Worm (Caenorhabditis elegans) whole organism, midembryonic: ENCODE measurements around the gene let-653.

Experiments used
- T22C8.4 ChIP-seq: fragments of 200-800 bp; sonication (Bioruptor generic); IDR thresholded peaks from 2 replicates; pipeline ENCODE4 v1.3.6; 2022; ENCODE audit warnings: missing genetic modification characterization, missing compliant biosample characterization
- cog-1 ChIP-seq: sonication (generic microtip); optimal IDR thresholded peaks from 2 replicates; lab custom pipeline; 2016; ENCODE audit warnings: missing genetic modification characterization, missing compliant biosample characterization
- flt-1 ChIP-seq: fragments of 200-800 bp; sonication (Bioruptor generic); IDR thresholded peaks from 2 replicates; pipeline ENCODE4 v1.3.6; 2022; ENCODE audit warnings: missing genetic modification characterization, missing compliant biosample characterization
- klf-2 ChIP-seq: fragments of 200-800 bp; sonication (Bioruptor generic); conservative IDR thresholded peaks from 2 replicates; pipeline ENCODE4 v1.3.6; 2022; ENCODE audit warnings: missing genetic modification reagents, missing genetic modification characterization, missing compliant biosample characterization
- med-1 ChIP-seq: sonication (generic microtip); optimal IDR thresholded peaks from 2 replicates; lab custom pipeline; 2017; ENCODE audit warnings: missing genetic modification characterization, mild to moderate bottlenecking, missing compliant biosample characterization, antibody characterized with exemption, missing genetic modification reagents; ENCODE audit not compliant: insufficient read depth
- ref-1 ChIP-seq: fragments of 200-800 bp; sonication (Bioruptor generic); conservative IDR thresholded peaks from 2 replicates; pipeline ENCODE4 v1.3.6; 2022; ENCODE audit warnings: missing genetic modification reagents, missing genetic modification characterization, missing compliant biosample characterization
- tab-1 ChIP-seq: fragments of 200-800 bp; sonication (Bioruptor generic); IDR thresholded peaks from 2 replicates; pipeline ENCODE4 v1.3.6; 2022; ENCODE audit warnings: missing genetic modification characterization, missing compliant biosample characterization
- ztf-23 ChIP-seq: fragments of 200-800 bp; sonication (Bioruptor generic); IDR thresholded peaks from 2 replicates; pipeline ENCODE4 v1.3.6; 2022; ENCODE audit warnings: missing genetic modification reagents, missing genetic modification characterization, missing compliant biosample characterization
- ztf-29 ChIP-seq: fragments of 200-800 bp; sonication (Bioruptor generic); IDR thresholded peaks from 2 replicates; pipeline ENCODE4 v1.3.6; 2022; ENCODE audit warnings: missing genetic modification reagents, missing genetic modification characterization, missing compliant biosample characterization

let-653 gene

DNA sequence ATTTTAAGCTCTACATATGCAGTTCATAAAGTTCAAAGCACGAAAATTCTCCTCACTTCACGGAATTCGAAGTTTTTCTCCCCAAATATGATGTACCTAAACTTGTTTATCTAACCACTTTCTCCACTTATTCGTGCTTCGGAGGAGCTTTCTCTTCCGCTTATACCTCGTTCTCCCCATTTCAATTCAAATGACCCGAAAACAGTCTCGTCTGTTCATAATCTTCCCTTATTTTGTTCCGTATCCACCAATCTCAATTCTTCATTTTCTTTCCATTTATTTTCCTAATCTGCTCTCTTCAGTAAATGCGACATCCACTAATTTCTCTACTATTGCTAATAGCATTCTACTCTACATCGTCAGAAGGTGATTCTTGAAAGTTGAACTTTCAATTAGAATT is at the start of gene let-653:
TSS of gene let-653 (plus strand) at position 301 of the 400 bp plus-strand sequence.
- no peak for TF ChIP-seq ztf-29
- TF ChIP-seq tab-1 (GFP tag; lab: Robert Waterston, UW): no peak
- TF ChIP-seq med-1: no peak

DNA sequence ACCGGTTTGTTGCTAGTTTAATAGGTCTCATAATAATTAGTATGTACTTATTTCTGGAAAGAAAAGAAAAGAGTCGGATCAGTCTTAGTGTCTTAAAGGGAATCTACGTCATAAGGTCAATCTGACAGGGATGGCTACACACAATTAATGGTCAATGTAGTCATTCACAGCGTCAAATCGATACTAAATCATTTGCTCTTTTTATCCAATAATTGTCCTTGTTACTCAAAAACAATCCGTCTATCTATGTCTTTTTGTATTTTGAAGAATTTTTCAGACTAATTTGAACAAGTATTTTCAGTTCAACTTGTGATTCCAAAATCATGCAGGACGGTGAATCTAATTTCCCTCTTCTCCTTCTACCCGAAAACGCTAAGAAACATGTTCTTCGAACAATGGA is 46.8 kb upstream of the let-653 start, which contains the start of gene fbxb-3:
TSS of gene fbxb-3 (plus strand) at position 301 of the 400 bp plus-strand sequence.
- TF ChIP-seq tab-1 (GFP tag; lab: Robert Waterston, UW): no peak
- TF ChIP-seq T22C8.4: no peak

ce11 chrIV:11842121-11842520 is 43.3 kb upstream of the let-653 start, which contains the start of gene F38H4.3:
Gene F38H4.3, plus strand, starts transcription at chrIV:11842421.
- TF ChIP-seq tab-1 (GFP tag; lab: Robert Waterston, UW): no peak
- TF ChIP-seq med-1: no peak
- no peak for TF ChIP-seq ztf-29
- no peak for TF ChIP-seq ztf-23 (GFP tag; lab: Robert Waterston, UW)
- no peak for TF ChIP-seq cog-1 (tag; lab: Kevin White, UChicago)
- TF ChIP-seq T22C8.4: no peak
- TF ChIP-seq klf-2 (GFP tag; lab: Robert Waterston, UW): no peak
- no peak for TF ChIP-seq flt-1 (GFP tag; lab: Robert Waterston, UW)
- no peak for TF ChIP-seq ref-1 (GFP tag; lab: Robert Waterston, UW)

- TF ChIP-seq tab-1 (GFP tag; lab: Robert Waterston, UW): no peak
- no peak for TF ChIP-seq klf-2 (GFP tag; lab: Robert Waterston, UW)
- TF ChIP-seq ztf-29: no peak
- no peak for TF ChIP-seq ref-1 (GFP tag; lab: Robert Waterston, UW)
- TF ChIP-seq ztf-23 (GFP tag; lab: Robert Waterston, UW): no peak
- TF ChIP-seq med-1: no peak
Measured at ce11 chrIV:11847771-11848312, 37.6 kb upstream of the let-653 start, which contains the start of the genes F38H4.6 and F38H4.4. Gene F38H4.6, minus strand, starts transcription at chrIV:11847871. Gene F38H4.4, plus strand, starts transcription at chrIV:11848262.

DNA sequence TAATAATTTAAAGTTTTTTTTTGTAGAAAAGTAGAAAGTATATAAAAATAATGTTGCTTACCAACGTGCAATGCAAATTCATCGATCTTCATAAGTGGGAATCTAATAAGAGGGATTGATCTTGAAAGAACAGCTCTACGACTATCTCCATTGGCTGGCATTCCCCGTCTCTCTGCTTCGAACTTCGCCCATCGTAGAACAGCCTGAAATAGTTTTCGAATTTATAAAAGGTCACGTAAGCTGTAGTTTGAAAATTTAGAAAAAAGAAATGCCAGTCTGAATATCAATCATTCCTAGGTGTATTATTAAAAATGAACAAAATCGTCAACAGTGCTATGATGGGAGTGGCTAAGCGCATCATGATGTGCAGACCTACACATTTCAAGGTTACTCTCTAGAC is 33.5 kb upstream of the let-653 start, which contains the start of gene F38H4.5:
TSS of gene F38H4.5 (plus strand) at position 301 of the 400 bp plus-strand sequence.
- TF ChIP-seq med-1 (no peak), ztf-29 (no peak), tab-1 (GFP tag; lab: Robert Waterston, UW) (no peak), flt-1 (GFP tag; lab: Robert Waterston, UW) (no peak)

- TF ChIP-seq klf-2 (GFP tag; lab: Robert Waterston, UW) (no peak), T22C8.4 (no peak), ztf-23 (GFP tag; lab: Robert Waterston, UW) (no peak), ztf-29 (no peak)
Measured at ce11 chrIV:11854777-11855176, 30.6 kb upstream of the let-653 start, which contains the start of gene tag-30. Gene tag-30, minus strand, starts transcription at chrIV:11855159.

ce11 chrIV:11855424-11855823 is 30.0 kb upstream of the let-653 start:
- TF ChIP-seq klf-2 (GFP tag; lab: Robert Waterston, UW) (no peak), cog-1 (tag; lab: Kevin White, UChicago) (no peak), flt-1 (GFP tag; lab: Robert Waterston, UW) (no peak), ztf-29 (no peak), ref-1 (GFP tag; lab: Robert Waterston, UW) (no peak), ztf-23 (GFP tag; lab: Robert Waterston, UW) (no peak), med-1 (no peak), T22C8.4 (no peak), tab-1 (GFP tag; lab: Robert Waterston, UW) (no peak)

DNA sequence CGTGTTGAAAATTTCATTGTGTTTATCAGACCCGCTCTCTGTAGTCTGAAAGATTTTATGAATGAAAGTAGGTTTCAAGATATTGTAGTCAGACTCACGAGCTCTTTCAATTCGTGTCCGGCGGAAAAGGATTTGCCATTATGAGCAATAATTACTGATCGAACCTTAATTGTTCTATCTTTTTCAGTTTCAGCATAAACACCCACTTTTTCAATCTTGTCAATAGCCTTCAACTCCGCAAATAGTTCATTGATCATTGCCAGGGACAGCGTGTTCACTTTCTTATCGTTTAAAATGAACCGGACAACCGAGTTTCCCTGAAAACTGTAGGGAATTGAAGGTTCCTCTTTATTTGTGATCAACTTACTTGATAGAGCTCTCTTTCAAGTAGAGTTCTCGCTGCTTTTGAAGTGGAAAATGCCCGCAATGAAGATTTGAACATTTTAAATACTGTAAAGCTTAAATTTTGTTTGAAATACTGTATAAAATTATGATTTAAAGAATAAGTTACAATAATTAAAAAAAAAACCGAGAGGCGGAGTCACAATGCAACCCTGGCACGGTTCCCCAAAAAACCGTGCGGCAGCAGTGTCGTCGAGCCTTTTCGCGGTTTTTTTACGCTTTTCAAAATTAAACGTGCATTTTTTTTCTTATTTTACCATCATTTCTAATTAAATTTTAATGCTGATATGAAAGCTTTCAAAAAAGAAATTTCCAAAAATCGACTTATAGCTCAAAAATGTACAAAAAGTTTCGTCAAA is 29.3 kb upstream of the let-653 start, which contains the start of gene ech-2:
TSS of gene ech-2 (minus strand) at position 452 of the 761 bp plus-strand sequence.
- TF ChIP-seq T22C8.4: no peak
- TF ChIP-seq flt-1 (GFP tag; lab: Robert Waterston, UW): no peak
- TF ChIP-seq tab-1 (GFP tag; lab: Robert Waterston, UW): no peak
- no peak for TF ChIP-seq klf-2 (GFP tag; lab: Robert Waterston, UW)

- TF ChIP-seq ref-1 (GFP tag; lab: Robert Waterston, UW) (no peak), ztf-23 (GFP tag; lab: Robert Waterston, UW) (no peak), cog-1 (tag; lab: Kevin White, UChicago) (peak; percentile 53), T22C8.4 (no peak), tab-1 (GFP tag; lab: Robert Waterston, UW) (no peak), klf-2 (GFP tag; lab: Robert Waterston, UW) (no peak)
Measured at ce11 chrIV:11857159-11857565, 28.3 kb upstream of the let-653 start.

DNA sequence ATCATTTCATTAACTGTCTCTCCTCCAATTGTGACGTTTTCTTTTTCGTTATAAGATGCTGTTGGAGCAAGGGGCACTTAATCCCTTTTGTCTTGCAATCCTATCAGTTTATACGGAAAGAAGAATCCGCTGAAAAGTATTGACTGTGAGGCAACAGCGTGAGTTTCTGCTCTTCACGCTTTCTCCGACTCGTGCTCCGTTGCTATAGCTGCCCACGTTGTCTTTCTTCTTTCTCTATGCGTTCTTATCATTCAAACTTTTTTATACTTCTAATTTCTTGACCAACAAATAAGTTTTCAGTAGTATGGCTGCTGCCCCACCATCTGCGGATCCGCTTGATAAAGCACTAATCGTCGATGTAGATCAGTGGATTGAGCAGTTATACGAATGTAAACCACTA is 27.3 kb upstream of the let-653 start, which contains the start of gene let-92:
TSS of gene let-92 (plus strand) at position 301 of the 400 bp plus-strand sequence.
- no peak for TF ChIP-seq tab-1 (GFP tag; lab: Robert Waterston, UW)
- TF ChIP-seq T22C8.4: no peak
- TF ChIP-seq ztf-23 (GFP tag; lab: Robert Waterston, UW): no peak
- no peak for TF ChIP-seq med-1
- TF ChIP-seq klf-2 (GFP tag; lab: Robert Waterston, UW): no peak
- no peak for TF ChIP-seq cog-1 (tag; lab: Kevin White, UChicago)
- no peak for TF ChIP-seq ref-1 (GFP tag; lab: Robert Waterston, UW)
- TF ChIP-seq ztf-29: no peak
- TF ChIP-seq flt-1 (GFP tag; lab: Robert Waterston, UW): no peak
